Fruit fly (Drosophila melanogaster) whole organism, embryonic: ENCODE data around the gene RpL8.

Source experiments
- Atf6 ChIP-seq: fragments of 200-800 bp; sonication (Bioruptor generic); IDR thresholded peaks from 2 replicates; pipeline ENCODE4 v1.3.6; 2022; ENCODE audit warnings: missing biosample characterization, missing genetic modification characterization
- BEAF-32 ChIP-seq: fragments of 200-800 bp; sonication (Bioruptor generic); optimal IDR thresholded peaks from 3 replicates; lab custom pipeline; 2017; ENCODE audit warnings: missing biosample characterization, missing genetic modification characterization, mild to moderate bottlenecking, moderate library complexity, missing genetic modification reagents
- Bdp1 ChIP-seq: fragments of 200-800 bp; sonication (Bioruptor generic); optimal IDR thresholded peaks from 3 replicates; lab custom pipeline; 2016; ENCODE audit warnings: missing biosample characterization, missing genetic modification characterization
- Bteb2 ChIP-seq: fragments of 200-800 bp; sonication (Bioruptor generic); optimal IDR thresholded peaks from 2 replicates; lab custom pipeline; 2016; ENCODE audit warnings: missing biosample characterization, missing genetic modification characterization
- CG13624 ChIP-seq: fragments of 200-800 bp; sonication (Bioruptor generic); optimal IDR thresholded peaks from 2 replicates; lab custom pipeline; 2016; ENCODE audit warnings: missing biosample characterization, missing genetic modification characterization
- CG15479 ChIP-seq: fragments of 200-800 bp; sonication (Bioruptor generic); optimal IDR thresholded peaks from 3 replicates; lab custom pipeline; 2019; ENCODE audit warnings: missing biosample characterization, mild to moderate bottlenecking, missing genetic modification characterization, moderate library complexity
- CG17186 ChIP-seq: fragments of 200-800 bp; sonication (Bioruptor generic); optimal IDR thresholded peaks from 3 replicates; lab custom pipeline; 2017; ENCODE audit warnings: missing biosample characterization, missing genetic modification reagents, missing genetic modification characterization
- CG17829 ChIP-seq: fragments of 200-800 bp; optimal IDR thresholded peaks from 2 replicates; lab custom pipeline; 2019; ENCODE audit warnings: missing biosample characterization, mild to moderate bottlenecking, missing genetic modification characterization, moderate library complexity
- CG2129 ChIP-seq: fragments of 200-800 bp; sonication (Bioruptor generic); IDR thresholded peaks from 2 replicates; pipeline ENCODE4 v1.3.6; 2022; ENCODE audit warnings: missing biosample characterization, missing genetic modification characterization; ENCODE audit not compliant: partially characterized antibody
- CG2202 ChIP-seq: fragments of 200-800 bp; sonication (Bioruptor generic); optimal IDR thresholded peaks from 2 replicates; lab custom pipeline; 2018; ENCODE audit warnings: missing biosample characterization, mild to moderate bottlenecking, missing genetic modification characterization
- CG32532 ChIP-seq: fragments of 200-800 bp; sonication (Bioruptor generic); IDR thresholded peaks from 2 replicates; pipeline ENCODE4 v1.3.6; 2022; ENCODE audit warnings: missing biosample characterization, missing genetic modification characterization
- CG34422 ChIP-seq: fragments of 200-800 bp; sonication (Bioruptor generic); IDR thresholded peaks from 3 replicates; pipeline ENCODE4 v1.3.6; 2022; ENCODE audit warnings: missing biosample characterization, missing genetic modification characterization
- CG42726 ChIP-seq: fragments of 200-800 bp; sonication (Bioruptor generic); IDR thresholded peaks from 2 replicates; pipeline ENCODE4 v1.3.6; 2022; ENCODE audit warnings: missing biosample characterization, missing genetic modification characterization; ENCODE audit not compliant: partially characterized antibody
- CG43689 ChIP-seq: fragments of 200-800 bp; sonication (Bioruptor generic); IDR thresholded peaks from 2 replicates; pipeline ENCODE4 v1.3.6; 2022; ENCODE audit warnings: missing biosample characterization, missing genetic modification characterization
- CG4404 ChIP-seq: fragments of 200-800 bp; sonication (Bioruptor generic); IDR thresholded peaks from 2 replicates; pipeline ENCODE4 v1.3.6; 2022; ENCODE audit warnings: missing biosample characterization, missing genetic modification characterization
- CG4424 ChIP-seq: fragments of 200-800 bp; sonication (Bioruptor generic); optimal IDR thresholded peaks from 3 replicates; lab custom pipeline; 2016; ENCODE audit warnings: missing biosample characterization, missing genetic modification characterization
- CG6689 ChIP-seq: fragments of 200-800 bp; sonication (Bioruptor generic); IDR thresholded peaks from 2 replicates; pipeline ENCODE4 v1.3.6; 2022; ENCODE audit warnings: missing biosample characterization, missing genetic modification characterization
- CG6791 ChIP-seq: fragments of 200-800 bp; sonication (Bioruptor generic); IDR thresholded peaks from 3 replicates; pipeline ENCODE4 v1.3.6; 2022; ENCODE audit warnings: missing biosample characterization, missing genetic modification characterization; ENCODE audit not compliant: partially characterized antibody
- CG7357 ChIP-seq: fragments of 200-800 bp; sonication (Bioruptor generic); IDR thresholded peaks from 3 replicates; pipeline ENCODE4 v1.3.6; 2022; ENCODE audit warnings: missing biosample characterization, missing genetic modification characterization
- CG7786 ChIP-seq: fragments of 200-800 bp; sonication (Bioruptor generic); optimal IDR thresholded peaks from 2 replicates; lab custom pipeline; 2016; ENCODE audit warnings: missing biosample characterization, missing genetic modification characterization
- CG7963 ChIP-seq: fragments of 200-800 bp; sonication (Bioruptor generic); IDR thresholded peaks from 3 replicates; pipeline ENCODE4 v1.3.6; 2022; ENCODE audit warnings: missing biosample characterization, missing genetic modification characterization; ENCODE audit not compliant: partially characterized antibody
- CG9797 ChIP-seq: fragments of 200-800 bp; sonication (Bioruptor generic); optimal IDR thresholded peaks from 3 replicates; lab custom pipeline; 2018; ENCODE audit warnings: missing biosample characterization, mild to moderate bottlenecking, missing genetic modification characterization
- Camta ChIP-seq: fragments of 200-800 bp; sonication (Bioruptor generic); optimal IDR thresholded peaks from 2 replicates; lab custom pipeline; 2016; ENCODE audit warnings: missing biosample characterization, missing genetic modification characterization
- Dll ChIP-seq: fragments of 200-800 bp; sonication (Bioruptor generic); IDR thresholded peaks from 4 replicates; pipeline ENCODE4 v1.3.6; 2022; ENCODE audit warnings: missing biosample characterization, missing genetic modification characterization; ENCODE audit not compliant: partially characterized antibody
- Doc2 ChIP-seq: fragments of 200-800 bp; sonication (Bioruptor generic); IDR thresholded peaks from 2 replicates; pipeline ENCODE4 v1.3.6; 2022; ENCODE audit warnings: missing biosample characterization, missing genetic modification characterization
- E2f2 ChIP-seq: fragments of 200-800 bp; sonication (Bioruptor generic); IDR thresholded peaks from 2 replicates; pipeline ENCODE4 v1.3.6; 2022; ENCODE audit warnings: missing biosample characterization, missing genetic modification characterization
- Elba2 ChIP-seq: fragments of 200-800 bp; sonication (Bioruptor generic); optimal IDR thresholded peaks from 3 replicates; lab custom pipeline; 2016; ENCODE audit warnings: missing biosample characterization, missing genetic modification characterization
- Fer3 ChIP-seq: fragments of 200-800 bp; sonication (Bioruptor generic); optimal IDR thresholded peaks from 2 replicates; lab custom pipeline; 2018; ENCODE audit warnings: missing biosample characterization, mild to moderate bottlenecking, missing genetic modification characterization, moderate library complexity
- H15 ChIP-seq: fragments of 200-800 bp; sonication (Bioruptor generic); IDR thresholded peaks from 3 replicates; pipeline ENCODE4 v1.3.6; 2022; ENCODE audit warnings: missing biosample characterization, missing genetic modification characterization
- HLH54F ChIP-seq: fragments of 200-800 bp; sonication (Bioruptor generic); optimal IDR thresholded peaks from 3 replicates; lab custom pipeline; 2016; ENCODE audit warnings: missing biosample characterization, missing genetic modification characterization
- HmgZ ChIP-seq: fragments of 200-800 bp; sonication (Bioruptor generic); optimal IDR thresholded peaks from 2 replicates; lab custom pipeline; 2018; ENCODE audit warnings: missing biosample characterization, mild to moderate bottlenecking, missing genetic modification characterization
- Jarid2 ChIP-seq: fragments of 200-800 bp; sonication (Bioruptor generic); optimal IDR thresholded peaks from 3 replicates; lab custom pipeline; 2017; ENCODE audit warnings: mild to moderate bottlenecking, missing biosample characterization, missing genetic modification reagents, missing genetic modification characterization
- MBD-R2 ChIP-seq: fragments of 200-800 bp; sonication (Bioruptor generic); IDR thresholded peaks from 2 replicates; pipeline ENCODE4 v1.3.6; 2022; ENCODE audit warnings: missing biosample characterization, missing genetic modification characterization
- Mrtf ChIP-seq: fragments of 200-800 bp; sonication (Bioruptor generic); IDR thresholded peaks from 3 replicates; pipeline ENCODE4 v1.3.6; 2022; ENCODE audit warnings: missing biosample characterization, missing genetic modification characterization
- Nf-YA ChIP-seq: fragments of 200-800 bp; sonication (Bioruptor generic); IDR thresholded peaks from 2 replicates; pipeline ENCODE4 v1.3.6; 2022; ENCODE audit warnings: missing biosample characterization, missing genetic modification characterization
- Nf-YC ChIP-seq: fragments of 200-800 bp; optimal IDR thresholded peaks from 3 replicates; lab custom pipeline; 2019; ENCODE audit warnings: missing biosample characterization, mild to moderate bottlenecking, missing genetic modification characterization, moderate library complexity
- Poxn ChIP-seq: fragments of 200-800 bp; sonication (Bioruptor generic); IDR thresholded peaks from 2 replicates; pipeline ENCODE4 v1.3.6; 2022; ENCODE audit warnings: missing biosample characterization, missing genetic modification characterization
- TFAM ChIP-seq: fragments of 200-800 bp; sonication (Bioruptor generic); optimal IDR thresholded peaks from 2 replicates; lab custom pipeline; 2017; ENCODE audit warnings: missing biosample characterization, missing genetic modification characterization, inconsistent platforms
- ci ChIP-seq: fragments of 200-800 bp; sonication (Bioruptor generic); IDR thresholded peaks from 3 replicates; pipeline ENCODE4 v1.3.6; 2022; ENCODE audit warnings: missing biosample characterization, missing genetic modification characterization
- da ChIP-seq: fragments of 200-800 bp; sonication (Bioruptor generic); optimal IDR thresholded peaks from 2 replicates; lab custom pipeline; 2016; ENCODE audit warnings: missing biosample characterization, missing genetic modification characterization
- danr ChIP-seq: fragments of 200-800 bp; sonication (Bioruptor generic); IDR thresholded peaks from 2 replicates; pipeline ENCODE4 v1.3.6; 2022; ENCODE audit warnings: missing biosample characterization, missing genetic modification characterization
- disco-r ChIP-seq: fragments of 200-800 bp; sonication (Bioruptor generic); optimal IDR thresholded peaks from 2 replicates; lab custom pipeline; 2016; ENCODE audit warnings: missing biosample characterization, missing genetic modification characterization
- gem ChIP-seq: fragments of 200-800 bp; sonication (Bioruptor generic); optimal IDR thresholded peaks from 2 replicates; lab custom pipeline; 2019; ENCODE audit warnings: missing biosample characterization, mild to moderate bottlenecking, missing genetic modification characterization, moderate library complexity
- gt ChIP-seq: fragments of 200-800 bp; sonication (Bioruptor generic); IDR thresholded peaks from 2 replicates; pipeline ENCODE4 v1.3.6; 2022; ENCODE audit warnings: missing biosample characterization, missing genetic modification characterization
- lilli ChIP-seq: fragments of 200-800 bp; sonication (Bioruptor generic); optimal IDR thresholded peaks from 3 replicates; lab custom pipeline; 2016; ENCODE audit warnings: missing biosample characterization, missing genetic modification characterization
- mirr ChIP-seq: fragments of 200-800 bp; sonication (Bioruptor generic); optimal IDR thresholded peaks from 3 replicates; lab custom pipeline; 2018; ENCODE audit warnings: missing biosample characterization, mild to moderate bottlenecking, missing genetic modification characterization
- repo ChIP-seq: fragments of 200-800 bp; sonication (Bioruptor generic); optimal IDR thresholded peaks from 2 replicates; lab custom pipeline; 2016; ENCODE audit warnings: missing biosample characterization, missing genetic modification characterization
- row ChIP-seq: fragments of 200-800 bp; sonication (Bioruptor generic); IDR thresholded peaks from 3 replicates; pipeline ENCODE4 v1.3.6; 2022; ENCODE audit warnings: missing biosample characterization, missing genetic modification characterization
- slbo ChIP-seq: fragments of 200-800 bp; sonication (Bioruptor generic); IDR thresholded peaks from 2 replicates; pipeline ENCODE4 v1.3.6; 2022; ENCODE audit warnings: missing biosample characterization, missing genetic modification characterization
- sna ChIP-seq: fragments of 200-800 bp; sonication (Bioruptor generic); IDR thresholded peaks from 2 replicates; pipeline ENCODE4 v1.3.6; 2022; ENCODE audit warnings: missing biosample characterization, missing genetic modification characterization; ENCODE audit not compliant: partially characterized antibody
- sob ChIP-seq: fragments of 200-800 bp; sonication (Bioruptor generic); IDR thresholded peaks from 2 replicates; pipeline ENCODE4 v1.3.6; 2022; ENCODE audit warnings: missing biosample characterization, missing genetic modification characterization

The RpL8 gene

dm6 chr3L:2599214-2599730 is 12.0 kb downstream of the RpL8 start, which contains the start of the genes CG16985 and CG12182 (continued):
- TF ChIP-seq disco-r (GFP tag; lab: Kevin White, UChicago) (no peak), CG2129 (GFP tag; lab: Robert Waterston, UW) (no peak; the same call in 1 of the 2 replicates), CG17829 (peak; percentile 13), BEAF-32 (peak; percentile 54), CG6791 (peak; percentile 33; the same call in 1 of the 3 replicates), Elba2 (GFP tag; lab: Kevin White, UChicago) (no peak), repo (no peak), H15 (GFP tag; lab: Robert Waterston, UW) (no peak), sob (GFP tag; lab: Robert Waterston, UW) (0 out of 2 replicates have a peak, but pooled peaks have one; percentile 32), Bteb2 (no peak), CG7786 (GFP tag; lab: Kevin White, UChicago) (peak; percentile 17), HmgZ (tag; lab: Kevin White, UChicago) (no peak), CG9797 (no peak), CG7357 (GFP tag; lab: Robert Waterston, UW) (0 out of 3 replicates have a peak, but pooled peaks have one; percentile 19), da (GFP tag; lab: Kevin White, UChicago) (no peak), HLH54F (GFP tag; lab: Kevin White, UChicago) (no peak), Dll (GFP tag; lab: Robert Waterston, UW) (peak; percentile 43; the same call in 1 of the 4 replicates), CG6689 (GFP tag; lab: Robert Waterston, UW) (peak; percentile 13; the same call in 1 of the 2 replicates), Atf6 (GFP tag; lab: Robert Waterston, UW) (no peak), CG13624 (GFP tag; lab: Kevin White, UChicago) (peak; percentile 21), danr (GFP tag; lab: Robert Waterston, UW) (no peak), CG15479 (GFP tag; lab: Kevin White, UChicago) (no peak), CG32532 (GFP tag; lab: Robert Waterston, UW) (no peak), sna (0 out of 2 replicates have a peak, but pooled peaks have one; percentile 47), slbo (GFP tag; lab: Robert Waterston, UW) (0 out of 2 replicates have a peak, but pooled peaks have one; percentile 31), E2f2 (GFP tag; lab: Robert Waterston, UW) (peak; percentile 77), row (GFP tag; lab: Robert Waterston, UW) (peak; percentile 47; the same call in 2 of the 3 replicates), CG17186 (peak; percentile 29), Camta (GFP tag; lab: Kevin White, UChicago) (no peak), Nf-YA (GFP tag; lab: Robert Waterston, UW) (no peak), Nf-YC (tag; lab: Kevin White, UChicago) (no peak), Jarid2 (GFP tag; lab: Kevin White, UChicago) (peak; percentile 8), lilli (GFP tag; lab: Kevin White, UChicago) (no peak), Poxn (GFP tag; lab: Robert Waterston, UW) (no peak), gt (no peak), gem (no peak), CG43689 (no peak), Mrtf (GFP tag; lab: Robert Waterston, UW) (no peak), TFAM (GFP tag; lab: Kevin White, UChicago) (no peak), CG4424 (GFP tag; lab: Kevin White, UChicago) (no peak), CG2202 (tag; lab: Kevin White, UChicago) (no peak), CG42726 (no peak), CG34422 (GFP tag; lab: Robert Waterston, UW) (peak; percentile 55; the same call in 1 of the 3 replicates), MBD-R2 (GFP tag; lab: Robert Waterston, UW) (peak; percentile 77), CG7963 (GFP tag; lab: Robert Waterston, UW) (0 out of 3 replicates have a peak, but pooled peaks have one; percentile 14), Doc2 (no peak), Fer3 (tag; lab: Kevin White, UChicago) (no peak), ci (GFP tag; lab: Robert Waterston, UW) (no peak), CG4404 (GFP tag; lab: Robert Waterston, UW) (no peak), Bdp1 (GFP tag; lab: Kevin White, UChicago) (no peak), mirr (GFP tag; lab: Kevin White, UChicago) (no peak)
